Fruit fly (Drosophila melanogaster): ENCODE results near the gene CG9040.

The CG9040 gene

dm6 chr3L:13957212-13957668 is 30.4 kb upstream of the CG9040 start (continued):
- no peak for TF ChIP-seq CG13287 (GFP tag; IDR thresholded peaks at IDR 0.05; ENCODE audit: partially characterized antibody)
- no peak for TF ChIP-seq disco-r (GFP tag; optimal IDR thresholded peaks at IDR 0.05)
- TF ChIP-seq wdn (GFP tag; IDR thresholded peaks at IDR 0.05): 0 out of 2 replicates have a peak, but pooled peaks have one; percentile 7
- no peak for TF ChIP-seq CG4282 (GFP tag; optimal IDR thresholded peaks at IDR 0.05)
- TF ChIP-seq CG30403 (GFP tag; optimal IDR thresholded peaks at IDR 0.05): peak; percentile 83
- TF ChIP-seq tap (tag; optimal IDR thresholded peaks at IDR 0.05): peak; percentile 38
- TF ChIP-seq gsb (GFP tag; IDR thresholded peaks at IDR 0.05): no peak
- no peak for TF ChIP-seq Bgb (GFP tag; IDR thresholded peaks at IDR 0.05; ENCODE audit: partially characterized antibody)
- peak; percentile 83 for TF ChIP-seq Oli (tag; optimal IDR thresholded peaks at IDR 0.05)
- TF ChIP-seq her (GFP tag; optimal IDR thresholded peaks at IDR 0.05): no peak
- peak; percentile 41 for TF ChIP-seq lmd (GFP tag; IDR thresholded peaks at IDR 0.05)
- peak; percentile 82 for TF ChIP-seq Blimp-1 (GFP tag; optimal IDR thresholded peaks at IDR 0.05)
- no peak for TF ChIP-seq Gsc (GFP tag; IDR thresholded peaks at IDR 0.05)
- TF ChIP-seq CG11695 (GFP tag; IDR thresholded peaks at IDR 0.05): no peak; the same call in 2 of the 3 replicates
- no peak for TF ChIP-seq hbn (GFP tag; IDR thresholded peaks at IDR 0.05; ENCODE audit: partially characterized antibody)
- peak; percentile 51 for TF ChIP-seq dysf (GFP tag; IDR thresholded peaks at IDR 0.05)
- TF ChIP-seq CG14965 (GFP tag; optimal IDR thresholded peaks at IDR 0.05; ENCODE audit: borderline replicate concordance): no peak
- TF ChIP-seq pita (GFP tag; optimal IDR thresholded peaks at IDR 0.05): no peak
- peak; percentile 40 for TF ChIP-seq CG1529 (GFP tag; optimal IDR thresholded peaks at IDR 0.05)
- TF ChIP-seq h (optimal IDR thresholded peaks at IDR 0.05): no peak
- peak; percentile 73 for TF ChIP-seq Med (GFP tag)
- TF ChIP-seq CG30020 (tag; optimal IDR thresholded peaks at IDR 0.05): peak; percentile 12
- peak; percentile 3 for TF ChIP-seq CG1603 (tag; optimal IDR thresholded peaks at IDR 0.05)
- TF ChIP-seq CG12744 (GFP tag; optimal IDR thresholded peaks at IDR 0.05): no peak
- TF ChIP-seq ewg (GFP tag; optimal IDR thresholded peaks at IDR 0.05): peak; percentile 60
- peak; percentile 46 for TF ChIP-seq CG7786 (GFP tag; optimal IDR thresholded peaks at IDR 0.05)
- TF ChIP-seq CG1024 (GFP tag; IDR thresholded peaks at IDR 0.05): no peak
- TF ChIP-seq CG12942 (GFP tag; optimal IDR thresholded peaks at IDR 0.05): peak; percentile 52
- TF ChIP-seq CG18764 (GFP tag; optimal IDR thresholded peaks at IDR 0.05): peak; percentile 32
- peak; percentile 18 for TF ChIP-seq kay (GFP tag; optimal IDR thresholded peaks at IDR 0.05)
- peak; percentile 76 for TF ChIP-seq CG7839 (tag; optimal IDR thresholded peaks at IDR 0.05)
- peak; percentile 60 for TF ChIP-seq CG10462 (GFP tag; optimal IDR thresholded peaks at IDR 0.05)
- TF ChIP-seq maf-S (GFP tag; optimal IDR thresholded peaks at IDR 0.05): no peak
- TF ChIP-seq MTF-1 (GFP tag; optimal IDR thresholded peaks at IDR 0.05; ENCODE audit: borderline replicate concordance): no peak
- peak; percentile 25 to 44 for TF ChIP-seq Pdp1 (GFP tag; optimal IDR thresholded peaks at IDR 0.05)
- no peak for TF ChIP-seq gt (GFP tag; IDR thresholded peaks at IDR 0.05)
- TF ChIP-seq az2 (GFP tag; optimal IDR thresholded peaks at IDR 0.05): peak; percentile 79
- no peak for TF ChIP-seq yki (optimal IDR thresholded peaks at IDR 0.05)
- no peak for TF ChIP-seq B-H1 (GFP tag; IDR thresholded peaks at IDR 0.05)
- TF ChIP-seq CG6854 (GFP tag; optimal IDR thresholded peaks at IDR 0.05): no peak
- TF ChIP-seq phol (tag; optimal IDR thresholded peaks at IDR 0.05): peak; percentile 91
- TF ChIP-seq exex (tag; optimal IDR thresholded peaks at IDR 0.05): peak; percentile 16
- TF ChIP-seq jigr1 (GFP tag; IDR thresholded peaks at IDR 0.05): peak; percentile 39; the same call in 1 of the 3 replicates
- TF ChIP-seq slp2 (GFP tag; optimal IDR thresholded peaks at IDR 0.05): no peak
- no peak for TF ChIP-seq corto (GFP tag; optimal IDR thresholded peaks at IDR 0.05)
- no peak; the same call in 1 of the 2 replicates for TF ChIP-seq E2f1 (GFP tag; IDR thresholded peaks at IDR 0.05)
- TF ChIP-seq Dll (GFP tag; IDR thresholded peaks at IDR 0.05; ENCODE audit: partially characterized antibody): no peak
- peak; percentile 71 for TF ChIP-seq CG13424 (tag; optimal IDR thresholded peaks at IDR 0.05)
- TF ChIP-seq CG32767 (GFP tag; IDR thresholded peaks at IDR 0.05): peak; percentile 46; the same call in 1 of the 2 replicates
- no peak for TF ChIP-seq lov (optimal IDR thresholded peaks at IDR 0.05)
- TF ChIP-seq lov (GFP tag; IDR thresholded peaks at IDR 0.05): no peak
- no peak for TF ChIP-seq CG9876 (GFP tag; optimal IDR thresholded peaks at IDR 0.05)
